Fruit fly (Drosophila melanogaster) whole organism, embryonic: Measurements from ENCODE around the gene RluA-1.

Source experiments
- Asciz ChIP-seq: fragments of 200-800 bp; sonication (Bioruptor generic); optimal IDR thresholded peaks from 2 replicates; lab custom pipeline; 2017; ENCODE audit warnings: missing biosample characterization, mild to moderate bottlenecking, missing genetic modification characterization, missing genetic modification reagents
- BEAF-32 ChIP-seq: fragments of 200-800 bp; sonication (Bioruptor generic); optimal IDR thresholded peaks from 3 replicates; lab custom pipeline; 2017; ENCODE audit warnings: missing biosample characterization, missing genetic modification characterization, mild to moderate bottlenecking, moderate library complexity, missing genetic modification reagents
- CG10209 ChIP-seq: fragments of 200-800 bp; sonication (Bioruptor generic); optimal IDR thresholded peaks from 3 replicates; lab custom pipeline; 2017; ENCODE audit warnings: missing biosample characterization, mild to moderate bottlenecking, missing genetic modification characterization, missing genetic modification reagents
- CG10462 ChIP-seq: fragments of 200-800 bp; sonication (Bioruptor generic); optimal IDR thresholded peaks from 2 replicates; lab custom pipeline; 2016; ENCODE audit warnings: missing biosample characterization, missing genetic modification characterization
- CG10543 ChIP-seq: fragments of 200-800 bp; sonication (Bioruptor generic); optimal IDR thresholded peaks from 3 replicates; lab custom pipeline; 2017; ENCODE audit warnings: missing biosample characterization, mild to moderate bottlenecking, missing genetic modification characterization, moderate library complexity
- CG11398 ChIP-seq: fragments of 200-800 bp; sonication (Bioruptor generic); optimal IDR thresholded peaks from 2 replicates; lab custom pipeline; 2016; ENCODE audit warnings: missing biosample characterization, missing genetic modification characterization
- CG14441 ChIP-seq: fragments of 200-800 bp; sonication (Bioruptor generic); IDR thresholded peaks from 2 replicates; pipeline ENCODE4 v1.3.6; 2022; ENCODE audit warnings: missing biosample characterization, missing genetic modification characterization
- CG17802 ChIP-seq: fragments of 200-800 bp; sonication (Bioruptor generic); optimal IDR thresholded peaks from 2 replicates; lab custom pipeline; 2018; ENCODE audit warnings: missing biosample characterization, mild to moderate bottlenecking, missing genetic modification characterization, moderate library complexity
- CG1832 ChIP-seq: fragments of 200-800 bp; sonication (Bioruptor generic); optimal IDR thresholded peaks from 2 replicates; lab custom pipeline; 2017; ENCODE audit warnings: missing biosample characterization, mild to moderate bottlenecking, missing genetic modification characterization, inconsistent platforms
- CG2199 ChIP-seq: fragments of 200-800 bp; sonication (Bioruptor generic); IDR thresholded peaks from 3 replicates; pipeline ENCODE4 v1.3.6; 2022; ENCODE audit warnings: missing biosample characterization, missing genetic modification characterization
- CG30020 ChIP-seq: fragments of 200-800 bp; optimal IDR thresholded peaks from 2 replicates; lab custom pipeline; 2019; ENCODE audit warnings: missing biosample characterization, mild to moderate bottlenecking, missing genetic modification characterization, moderate library complexity
- CG33213 ChIP-seq: fragments of 200-800 bp; sonication (Bioruptor generic); optimal IDR thresholded peaks from 3 replicates; lab custom pipeline; 2016; ENCODE audit warnings: missing biosample characterization, missing genetic modification characterization
- CG3995 ChIP-seq: fragments of 200-800 bp; sonication (Bioruptor generic); optimal IDR thresholded peaks from 3 replicates; lab custom pipeline; 2016; ENCODE audit warnings: missing biosample characterization, missing genetic modification characterization
- CG4617 ChIP-seq: fragments of 200-800 bp; sonication (Bioruptor generic); optimal IDR thresholded peaks from 3 replicates; lab custom pipeline; 2016; ENCODE audit warnings: missing biosample characterization, missing genetic modification characterization, borderline replicate concordance
- CG8290 ChIP-seq, 3 experiments: fragments of 200-800 bp; sonication (Bioruptor generic); optimal IDR thresholded peaks; 2 replicates each; lab custom pipeline; 2016 to 2019; ENCODE audit warnings: missing biosample characterization in 3 of 3, missing genetic modification characterization in 3 of 3, mild to moderate bottlenecking in 2 of 3, moderate library complexity in 1 of 3
- CG8765 ChIP-seq: fragments of 200-800 bp; sonication (Bioruptor generic); IDR thresholded peaks from 2 replicates; pipeline ENCODE4 v1.3.6; 2022; ENCODE audit warnings: missing biosample characterization, missing genetic modification characterization
- CG9437 ChIP-seq: fragments of 200-800 bp; sonication (Bioruptor generic); optimal IDR thresholded peaks from 2 replicates; lab custom pipeline; 2018; ENCODE audit warnings: missing biosample characterization, mild to moderate bottlenecking, missing genetic modification characterization
- CG9609 ChIP-seq: fragments of 200-800 bp; sonication (Bioruptor generic); optimal IDR thresholded peaks from 3 replicates; lab custom pipeline; 2016; ENCODE audit warnings: missing biosample characterization, missing genetic modification characterization
- CG9932 ChIP-seq: fragments of 200-800 bp; sonication (Bioruptor generic); IDR thresholded peaks from 2 replicates; pipeline ENCODE4 v1.3.6; 2022; ENCODE audit warnings: missing biosample characterization, missing genetic modification characterization
- ERR ChIP-seq: fragments of 200-800 bp; sonication (Bioruptor generic); optimal IDR thresholded peaks from 2 replicates; lab custom pipeline; 2016; ENCODE audit warnings: missing biosample characterization, missing genetic modification characterization
- Hey ChIP-seq: fragments of 200-800 bp; sonication (Bioruptor generic); optimal IDR thresholded peaks from 3 replicates; lab custom pipeline; 2018; ENCODE audit warnings: missing biosample characterization, mild to moderate bottlenecking, missing genetic modification characterization
- HmgZ ChIP-seq: fragments of 200-800 bp; sonication (Bioruptor generic); optimal IDR thresholded peaks from 2 replicates; lab custom pipeline; 2018; ENCODE audit warnings: missing biosample characterization, mild to moderate bottlenecking, missing genetic modification characterization
- Hr3 ChIP-seq: fragments of 200-800 bp; sonication (Bioruptor generic); optimal IDR thresholded peaks from 3 replicates; lab custom pipeline; 2016; ENCODE audit warnings: missing biosample characterization, missing genetic modification characterization
- NK7.1 ChIP-seq: fragments of 200-800 bp; sonication (Bioruptor generic); optimal IDR thresholded peaks from 3 replicates; lab custom pipeline; 2016; ENCODE audit warnings: missing biosample characterization, missing genetic modification characterization
- Opbp ChIP-seq: fragments of 200-800 bp; sonication (Bioruptor generic); IDR thresholded peaks from 3 replicates; pipeline ENCODE4 v1.3.6; 2022; ENCODE audit warnings: missing biosample characterization, missing genetic modification characterization; ENCODE audit not compliant: partially characterized antibody
- Optix ChIP-seq: fragments of 200-800 bp; sonication (Bioruptor generic); IDR thresholded peaks from 3 replicates; pipeline ENCODE4 v1.3.6; 2022; ENCODE audit warnings: missing biosample characterization, missing genetic modification characterization
- Poxn ChIP-seq: fragments of 200-800 bp; sonication (Bioruptor generic); IDR thresholded peaks from 2 replicates; pipeline ENCODE4 v1.3.6; 2022; ENCODE audit warnings: missing biosample characterization, missing genetic modification characterization
- Ravus ChIP-seq: fragments of 200-800 bp; sonication (Bioruptor generic); IDR thresholded peaks from 2 replicates; pipeline ENCODE4 v1.3.6; 2022; ENCODE audit warnings: missing biosample characterization, missing genetic modification characterization
- ash1 ChIP-seq: fragments of 200-800 bp; sonication (Bioruptor generic); optimal IDR thresholded peaks from 2 replicates; lab custom pipeline; 2018; ENCODE audit warnings: missing biosample characterization, mild to moderate bottlenecking, missing genetic modification characterization
- bab2 ChIP-seq: fragments of 200-800 bp; sonication (Bioruptor generic); optimal IDR thresholded peaks from 2 replicates; lab custom pipeline; 2016; ENCODE audit warnings: missing biosample characterization, missing genetic modification characterization
- cato ChIP-seq: fragments of 200-800 bp; sonication (Bioruptor generic); optimal IDR thresholded peaks from 2 replicates; lab custom pipeline; 2016; ENCODE audit warnings: missing biosample characterization, missing genetic modification characterization, borderline replicate concordance
- chif ChIP-seq, 2 experiments: fragments of 200-800 bp; sonication (Bioruptor generic); optimal IDR thresholded peaks; 3 replicates each; lab custom pipeline; 2016; ENCODE audit warnings: missing biosample characterization in 2 of 2, missing genetic modification characterization in 2 of 2
- chinmo ChIP-seq: fragments of 200-800 bp; sonication (Bioruptor generic); IDR thresholded peaks from 4 replicates; pipeline ENCODE4 v1.3.6; 2022; ENCODE audit warnings: missing biosample characterization, missing genetic modification characterization; ENCODE audit not compliant: partially characterized antibody
- crc ChIP-seq: fragments of 200-800 bp; sonication (Bioruptor generic); optimal IDR thresholded peaks from 2 replicates; lab custom pipeline; 2016; ENCODE audit warnings: missing biosample characterization, missing genetic modification characterization
- crp ChIP-seq, 2 experiments: fragments of 200-800 bp; sonication (Bioruptor generic); optimal IDR thresholded peaks; 2 replicates in 1 of 2; 3 replicates in 1 of 2; lab custom pipeline; 2017; ENCODE audit warnings: missing biosample characterization in 2 of 2, missing genetic modification characterization in 2 of 2, mild to moderate bottlenecking in 1 of 2, moderate library complexity in 1 of 2
- ems ChIP-seq: fragments of 200-800 bp; sonication (Bioruptor generic); optimal IDR thresholded peaks from 3 replicates; lab custom pipeline; 2016; ENCODE audit warnings: missing biosample characterization, missing genetic modification characterization
- inv ChIP-seq: fragments of 200-800 bp; sonication (Bioruptor generic); IDR thresholded peaks from 2 replicates; pipeline ENCODE4 v1.3.6; 2022; ENCODE audit warnings: missing biosample characterization, missing genetic modification characterization; ENCODE audit not compliant: partially characterized antibody
- nerfin-2 ChIP-seq: fragments of 200-800 bp; sonication (Bioruptor generic); IDR thresholded peaks from 2 replicates; pipeline ENCODE4 v1.3.6; 2022; ENCODE audit warnings: missing biosample characterization, missing genetic modification characterization; ENCODE audit not compliant: partially characterized antibody
- oc ChIP-seq: fragments of 200-800 bp; sonication (Bioruptor generic); optimal IDR thresholded peaks from 2 replicates; lab custom pipeline; 2018; ENCODE audit warnings: missing biosample characterization, mild to moderate bottlenecking, missing genetic modification characterization, moderate library complexity
- odd ChIP-seq: fragments of 200-800 bp; sonication (Bioruptor generic); optimal IDR thresholded peaks from 2 replicates; lab custom pipeline; 2017; ENCODE audit warnings: missing biosample characterization, mild to moderate bottlenecking, missing genetic modification characterization
- run ChIP-seq: fragments of 200-800 bp; sonication (Bioruptor generic); optimal IDR thresholded peaks from 3 replicates; lab custom pipeline; 2018; ENCODE audit warnings: missing biosample characterization, mild to moderate bottlenecking, missing genetic modification characterization
- scrt ChIP-seq: fragments of 200-800 bp; sonication (Bioruptor generic); optimal IDR thresholded peaks from 2 replicates; lab custom pipeline; 2018; ENCODE audit warnings: missing biosample characterization, mild to moderate bottlenecking, missing genetic modification characterization, moderate library complexity
- sim ChIP-seq: fragments of 200-800 bp; sonication (Bioruptor generic); IDR thresholded peaks from 2 replicates; pipeline ENCODE4 v1.3.6; 2022; ENCODE audit warnings: missing biosample characterization, missing genetic modification characterization
- stwl ChIP-seq: fragments of 200-800 bp; sonication (Bioruptor generic); optimal IDR thresholded peaks from 3 replicates; lab custom pipeline; 2018; ENCODE audit warnings: missing biosample characterization, mild to moderate bottlenecking, missing genetic modification characterization, moderate library complexity
- trh ChIP-seq: fragments of 200-800 bp; sonication (Bioruptor generic); optimal IDR thresholded peaks from 2 replicates; lab custom pipeline; 2016; ENCODE audit warnings: missing biosample characterization, missing genetic modification characterization
- ttk ChIP-seq: fragments of 200-800 bp; sonication (Bioruptor generic); IDR thresholded peaks from 2 replicates; pipeline ENCODE4 v2.1.2; 2022; ENCODE audit warnings: missing biosample characterization, missing genetic modification characterization
- tup ChIP-seq: fragments of 200-800 bp; sonication (Bioruptor generic); optimal IDR thresholded peaks from 2 replicates; lab custom pipeline; 2016; ENCODE audit warnings: missing biosample characterization, mild to moderate bottlenecking, missing genetic modification characterization, moderate library complexity
- twi ChIP-seq: fragments of 200-800 bp; optimal IDR thresholded peaks from 2 replicates; lab custom pipeline; 2019; ENCODE audit warnings: missing biosample characterization, mild to moderate bottlenecking, missing genetic modification characterization, moderate library complexity
- unpg ChIP-seq: fragments of 200-800 bp; sonication (Bioruptor generic); optimal IDR thresholded peaks from 3 replicates; lab custom pipeline; 2018; ENCODE audit warnings: missing biosample characterization, mild to moderate bottlenecking, missing genetic modification characterization, moderate library complexity
- zfh2 ChIP-seq: fragments of 200-800 bp; sonication (Bioruptor generic); optimal IDR thresholded peaks from 2 replicates; lab custom pipeline; 2016; ENCODE audit warnings: missing biosample characterization, missing genetic modification characterization

Gene RluA-1

dm6 chr2L:10519225-10519624, 45.1 kb upstream of the RluA-1 start (continued):
- peak; percentile 27 for TF ChIP-seq bab2 (GFP tag; lab: Kevin White, UChicago)
- peak; percentile 47; the same call in 1 of the 2 replicates for TF ChIP-seq ttk (GFP tag; lab: Robert Waterston, UW)
- no peak for TF ChIP-seq run (tag; lab: Kevin White, UChicago)
- TF ChIP-seq twi (tag; lab: Kevin White, UChicago) = no peak
- 0 out of 2 replicates have a peak, but pooled peaks have one; percentile 8 for TF ChIP-seq Poxn (GFP tag; lab: Robert Waterston, UW)
- no peak for TF ChIP-seq Optix (GFP tag; lab: Robert Waterston, UW)
- TF ChIP-seq CG2199 (GFP tag; lab: Robert Waterston, UW) = no peak
- TF ChIP-seq CG10209 = peak; percentile 34
- 0 out of 2 replicates have a peak, but pooled peaks have one; percentile 12 for TF ChIP-seq CG9932 (GFP tag; lab: Robert Waterston, UW)
- TF ChIP-seq CG17802 (tag; lab: Kevin White, UChicago) = no peak
- peak; percentile 79 for TF ChIP-seq CG14441
- TF ChIP-seq CG9437 (GFP tag; lab: Kevin White, UChicago) = no peak
- no peak for TF ChIP-seq CG3995 (GFP tag; lab: Kevin White, UChicago)
- no peak for TF ChIP-seq CG11398 (GFP tag; lab: Kevin White, UChicago)
- peak; percentile 37 for TF ChIP-seq Asciz (GFP tag; lab: Kevin White, UChicago)
- peak; percentile 4 for TF ChIP-seq CG9609 (GFP tag; lab: Kevin White, UChicago)
- TF ChIP-seq scrt = peak; percentile 56
- no peak for TF ChIP-seq crc (GFP tag; lab: Kevin White, UChicago)
- TF ChIP-seq chinmo (GFP tag; lab: Robert Waterston, UW) = no peak
- TF ChIP-seq inv (GFP tag; lab: Robert Waterston, UW) = no peak
- no peak for TF ChIP-seq CG10462 (GFP tag; lab: Kevin White, UChicago)
- no peak for TF ChIP-seq CG8290 (GFP tag; optimal IDR thresholded peaks at IDR 0.05; lab: Kevin White, UChicago)
- peak in 1 of 2 experiments; percentile 75 for TF ChIP-seq CG8290 (tag; optimal IDR thresholded peaks at IDR 0.05; lab: Kevin White, UChicago)
- TF ChIP-seq cato (GFP tag; lab: Kevin White, UChicago) = no peak
- no peak for TF ChIP-seq CG4617 (GFP tag; lab: Kevin White, UChicago)
- no peak for TF ChIP-seq CG10543 (GFP tag; lab: Kevin White, UChicago)
- TF ChIP-seq Hey (tag; lab: Kevin White, UChicago) = no peak
- TF ChIP-seq CG30020 (tag; lab: Kevin White, UChicago) = no peak
- TF ChIP-seq CG1832 (GFP tag; lab: Kevin White, UChicago) = no peak
- TF ChIP-seq sim (GFP tag; lab: Robert Waterston, UW) = 0 out of 2 replicates have a peak, but pooled peaks have one; percentile 13
- no peak for TF ChIP-seq NK7.1 (GFP tag; lab: Kevin White, UChicago)
- no peak for TF ChIP-seq ash1 (GFP tag; lab: Kevin White, UChicago)
- TF ChIP-seq Hr3 = peak; percentile 36
- TF ChIP-seq odd (GFP tag; lab: Kevin White, UChicago) = peak; percentile 14
- TF ChIP-seq ERR (GFP tag; lab: Kevin White, UChicago) = no peak
- peak; percentile 20 for TF ChIP-seq zfh2
- no peak for TF ChIP-seq CG8765
- no peak for TF ChIP-seq tup
- no peak for TF ChIP-seq nerfin-2
- no peak for TF ChIP-seq CG33213
- TF ChIP-seq oc = no peak
- peak; percentile 37 for TF ChIP-seq HmgZ
- peak; percentile 67 for TF ChIP-seq unpg
- TF ChIP-seq chif (GFP tag; optimal IDR thresholded peaks at IDR 0.05; lab: Kevin White, UChicago) = peak in 1 of 2 experiments; percentile 38
- TF ChIP-seq crp (GFP tag; optimal IDR thresholded peaks at IDR 0.05; lab: Kevin White, UChicago) = no peak
- no peak for TF ChIP-seq ems
- no peak for TF ChIP-seq stwl (tag; lab: Kevin White, UChicago)
- no peak for TF ChIP-seq BEAF-32 (GFP tag; lab: Kevin White, UChicago)
- no peak for TF ChIP-seq trh (GFP tag; lab: Kevin White, UChicago)
- no peak for TF ChIP-seq Opbp
- TF ChIP-seq Ravus = peak; percentile 4; the same call in 1 of the 2 replicates
